Fruit fly (Drosophila melanogaster) whole organism: ENCODE results near the gene CG14439.

ENCODE experiments used
- Dll ChIP-seq: fragments of >200 bp; optimal IDR thresholded peaks from 2 replicates; lab custom pipeline; 2017
- pan ChIP-seq: fragments of >200 bp; optimal IDR thresholded peaks from 2 replicates; lab custom pipeline; 2017
- psq ChIP-seq: fragments of >200 bp; optimal IDR thresholded peaks from 2 replicates; lab custom pipeline; 2017
- usp ChIP-seq: fragments of >200 bp; optimal IDR thresholded peaks from 2 replicates; lab custom pipeline; 2017; ENCODE audit warnings: missing biosample characterization, missing genetic modification characterization, mixed read lengths

dm6 chrX:6726758-6727490 lies 20.4 kb upstream of the CG14439 start:
- TF ChIP-seq usp (no peak), pan (lab: Kevin White, UChicago) (no peak), psq (lab: Kevin White, UChicago) (no peak), Dll (lab: Kevin White, UChicago) (no peak)
